Fruit fly (Drosophila melanogaster) whole organism, pupa: Measurements from ENCODE around the gene rdog.
A peak's percentile ranks its signal among the peaks of the same experiment; 100 is the strongest.

Experiments
- CG10348 ChIP-seq: fragments of 200-800 bp; sonication (Bioruptor generic); IDR thresholded peaks from 2 replicates; pipeline ENCODE4 v1.3.6; 2022; ENCODE audit warnings: missing biosample characterization, missing genetic modification characterization
- CG12605 ChIP-seq: fragments of 200-800 bp; sonication (Bioruptor generic); IDR thresholded peaks from 2 replicates; pipeline ENCODE4 v1.3.6; 2022; ENCODE audit warnings: missing biosample characterization, missing genetic modification characterization
- CG13204 ChIP-seq: fragments of 200-800 bp; sonication (Bioruptor generic); optimal IDR thresholded peaks from 2 replicates; lab custom pipeline; 2018; ENCODE audit warnings: missing biosample characterization, mild to moderate bottlenecking, missing genetic modification characterization, moderate library complexity
- CG14655 ChIP-seq: fragments of 200-800 bp; sonication (Bioruptor generic); optimal IDR thresholded peaks from 3 replicates; lab custom pipeline; 2017; ENCODE audit warnings: mild to moderate bottlenecking, missing biosample characterization, missing genetic modification reagents, missing genetic modification characterization
- CG15710 ChIP-seq: fragments of 200-800 bp; sonication (Bioruptor generic); optimal IDR thresholded peaks from 2 replicates; lab custom pipeline; 2018; ENCODE audit warnings: missing biosample characterization, mild to moderate bottlenecking, missing genetic modification characterization, moderate library complexity
- CG17806 ChIP-seq: fragments of 200-800 bp; sonication (Bioruptor generic); optimal IDR thresholded peaks from 2 replicates; lab custom pipeline; 2018; ENCODE audit warnings: missing biosample characterization, mild to moderate bottlenecking, missing genetic modification characterization, moderate library complexity
- CG32121 ChIP-seq: fragments of 200-800 bp; sonication (Bioruptor generic); IDR thresholded peaks from 2 replicates; pipeline ENCODE4 v1.3.6; 2022; ENCODE audit warnings: missing biosample characterization, missing genetic modification characterization
- CG34367 ChIP-seq: fragments of 200-800 bp; sonication (Bioruptor generic); optimal IDR thresholded peaks from 2 replicates; lab custom pipeline; 2018; ENCODE audit warnings: missing biosample characterization, mild to moderate bottlenecking, missing genetic modification characterization
- CG4496 ChIP-seq: fragments of 200-800 bp; sonication (Bioruptor generic); IDR thresholded peaks from 3 replicates; pipeline ENCODE4 v1.3.6; 2022; ENCODE audit warnings: missing biosample characterization, missing genetic modification characterization
- CG8159 ChIP-seq: fragments of 200-800 bp; sonication (Bioruptor generic); optimal IDR thresholded peaks from 3 replicates; lab custom pipeline; 2018; ENCODE audit warnings: missing biosample characterization, mild to moderate bottlenecking, missing genetic modification characterization, moderate library complexity
- CG8301 ChIP-seq: fragments of 200-800 bp; sonication (Bioruptor generic); optimal IDR thresholded peaks from 2 replicates; lab custom pipeline; 2018; ENCODE audit warnings: missing biosample characterization, mild to moderate bottlenecking, missing genetic modification characterization
- CG9948 ChIP-seq: fragments of 200-800 bp; sonication (Bioruptor generic); optimal IDR thresholded peaks from 2 replicates; lab custom pipeline; 2018; ENCODE audit warnings: missing biosample characterization, mild to moderate bottlenecking, missing genetic modification characterization, moderate library complexity
- D1 ChIP-seq: fragments of 200-800 bp; sonication (Bioruptor generic); optimal IDR thresholded peaks from 2 replicates; lab custom pipeline; 2018; ENCODE audit warnings: missing biosample characterization, mild to moderate bottlenecking, missing genetic modification characterization, moderate library complexity
- EcR ChIP-seq: fragments of 200-800 bp; sonication (Bioruptor generic); optimal IDR thresholded peaks from 3 replicates; lab custom pipeline; 2019; ENCODE audit warnings: missing biosample characterization, missing genetic modification characterization, mild to moderate bottlenecking, moderate library complexity, missing genetic modification reagents
- Ets98B ChIP-seq: fragments of 200-800 bp; sonication (Bioruptor generic); IDR thresholded peaks from 2 replicates; pipeline ENCODE4 v1.3.6; 2022; ENCODE audit warnings: missing biosample characterization, missing genetic modification characterization
- Pif1A ChIP-seq: fragments of 200-800 bp; sonication (Bioruptor generic); optimal IDR thresholded peaks from 3 replicates; lab custom pipeline; 2016; ENCODE audit warnings: missing biosample characterization, missing genetic modification characterization
- Pif1B ChIP-seq: fragments of 200-800 bp; sonication (Bioruptor generic); optimal IDR thresholded peaks from 3 replicates; lab custom pipeline; 2016; ENCODE audit warnings: missing biosample characterization, missing genetic modification characterization
- Snoo ChIP-seq: fragments of 200-800 bp; sonication (Bioruptor generic); optimal IDR thresholded peaks from 3 replicates; lab custom pipeline; 2017; ENCODE audit warnings: missing biosample characterization, mild to moderate bottlenecking, missing genetic modification characterization, inconsistent platforms
- fd96Ca ChIP-seq: fragments of 200-800 bp; sonication (Bioruptor generic); IDR thresholded peaks from 3 replicates; pipeline ENCODE4 v1.3.6; 2022; ENCODE audit warnings: missing biosample characterization, missing genetic modification characterization
- gl ChIP-seq: fragments of 200-800 bp; sonication (Bioruptor generic); optimal IDR thresholded peaks from 2 replicates; lab custom pipeline; 2018; ENCODE audit warnings: missing biosample characterization, mild to moderate bottlenecking, missing genetic modification characterization
- rn ChIP-seq: fragments of 200-800 bp; sonication (Bioruptor generic); IDR thresholded peaks from 2 replicates; pipeline ENCODE4 v1.3.6; 2022; ENCODE audit warnings: missing biosample characterization, missing genetic modification characterization

Gene rdog

DNA sequence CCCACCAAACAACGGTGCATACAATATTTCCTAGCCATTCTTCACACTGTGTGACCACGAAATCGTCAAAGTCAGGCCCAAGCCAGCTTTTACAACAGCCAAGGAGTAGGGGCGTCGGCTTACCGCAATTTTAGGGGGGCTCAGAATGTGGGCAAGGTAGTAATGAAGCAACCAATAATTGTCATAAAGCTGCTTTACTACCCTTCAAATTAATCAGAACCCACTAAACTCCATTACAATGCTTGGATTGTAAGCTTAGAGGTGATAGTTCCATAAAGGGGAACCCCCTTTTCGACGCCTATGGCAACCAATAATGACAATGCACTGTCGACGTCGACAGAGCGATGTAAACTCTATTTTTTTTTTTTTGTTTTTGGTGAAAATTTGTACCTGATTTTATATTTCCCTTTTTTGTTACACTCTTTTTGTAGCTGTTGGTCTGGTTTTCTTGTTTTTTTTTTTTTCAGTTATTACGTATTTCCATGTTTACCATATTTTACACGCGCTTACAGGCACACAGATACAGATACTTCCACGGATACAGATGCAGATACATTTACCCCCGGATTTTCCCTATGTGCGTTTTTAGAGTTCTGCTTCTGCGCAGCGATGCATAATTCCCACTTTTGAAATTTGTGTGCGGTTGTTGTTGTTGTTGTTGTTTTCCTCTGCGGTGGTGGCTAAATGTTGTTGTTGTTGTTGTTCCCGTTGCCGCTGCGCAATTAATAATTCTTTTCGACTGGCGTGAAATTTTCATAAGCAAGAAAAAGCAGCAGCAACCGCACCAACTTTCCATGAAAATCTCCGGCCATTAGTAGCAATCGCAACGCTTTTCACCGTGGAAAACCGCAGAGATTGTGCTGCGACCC lies 46.9 kb downstream of the rdog start:
- TF ChIP-seq CG13204 (GFP tag; lab: Kevin White, UChicago), result no peak
- no peak for TF ChIP-seq D1 (tag; lab: Kevin White, UChicago)
- peak; percentile 43 for TF ChIP-seq CG17806 (tag; lab: Kevin White, UChicago)
- TF ChIP-seq CG8301, result peak; percentile 56
- peak; percentile 44 for TF ChIP-seq CG8159 (tag; lab: Kevin White, UChicago)
- TF ChIP-seq CG15710, result peak; percentile 41
- TF ChIP-seq fd96Ca, result peak; percentile 70; the same call in 2 of the 3 replicates
- peak; percentile 51; the same call in 1 of the 2 replicates for TF ChIP-seq CG10348
- TF ChIP-seq CG4496 (GFP tag; lab: Robert Waterston, UW), result peak; percentile 63; the same call in 2 of the 3 replicates
- peak; percentile 72; the same call in 1 of the 2 replicates for TF ChIP-seq CG32121 (GFP tag; lab: Robert Waterston, UW)
- TF ChIP-seq rn (GFP tag; lab: Robert Waterston, UW), result 0 out of 2 replicates have a peak, but pooled peaks have one; percentile 30
- TF ChIP-seq gl (tag; lab: Kevin White, UChicago), result no peak
- no peak for TF ChIP-seq EcR (GFP tag; lab: Kevin White, UChicago)
- peak; percentile 37 for TF ChIP-seq CG34367 (tag; lab: Kevin White, UChicago)
- TF ChIP-seq CG12605, result no peak
- TF ChIP-seq CG9948 (tag; lab: Kevin White, UChicago), result peak; percentile 37
- no peak for TF ChIP-seq Snoo (tag; lab: Kevin White, UChicago)
- peak; percentile 55 for TF ChIP-seq Pif1B
- peak; percentile 67 for TF ChIP-seq Ets98B (GFP tag; lab: Robert Waterston, UW)
- TF ChIP-seq Pif1A (GFP tag; lab: Kevin White, UChicago), result peak; percentile 54
- TF ChIP-seq CG14655 (GFP tag; lab: Kevin White, UChicago), result peak; percentile 67

DNA sequence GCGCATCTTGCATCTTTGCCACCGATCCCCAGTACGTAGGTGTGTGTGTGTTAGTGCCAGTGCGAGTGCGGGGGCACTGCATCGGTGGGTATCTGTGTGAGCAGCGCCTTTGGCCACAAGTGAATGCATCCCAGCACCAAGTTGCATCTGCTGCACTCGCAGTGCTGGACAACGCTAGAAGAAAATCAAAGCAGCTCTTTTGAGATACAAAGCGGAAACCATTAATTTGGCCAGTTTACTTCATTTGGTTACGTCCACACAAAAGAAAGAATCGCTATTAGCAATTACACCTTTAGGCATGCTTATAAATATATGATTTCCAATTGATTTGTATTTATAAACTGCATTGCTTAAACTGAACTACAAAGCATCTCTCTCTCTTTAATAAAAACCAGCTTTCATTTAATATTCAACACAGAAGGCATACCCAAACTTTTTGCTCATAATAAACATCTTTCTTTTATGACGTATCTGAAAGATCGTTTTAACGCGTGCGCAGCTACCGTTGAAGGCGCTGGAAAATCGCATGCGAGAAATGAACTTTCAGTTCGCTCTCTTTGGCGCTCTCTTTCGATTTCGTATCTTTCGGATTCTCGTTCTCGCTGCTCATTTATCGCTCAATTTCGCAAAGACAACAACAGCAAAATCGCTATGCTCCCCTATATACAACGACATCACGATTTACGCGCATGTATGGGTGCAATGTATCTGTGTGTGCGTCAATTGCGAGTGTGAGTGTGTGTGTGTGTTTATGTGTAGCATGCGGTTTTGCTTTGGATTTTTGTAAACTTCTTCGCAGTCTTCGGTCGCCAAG lies 48.5 kb downstream of the rdog start:
- TF ChIP-seq D1 (tag; lab: Kevin White, UChicago) (no peak), CG17806 (tag; lab: Kevin White, UChicago) (peak; percentile 19), CG14655 (GFP tag; lab: Kevin White, UChicago) (peak; percentile 33), CG8301 (peak; percentile 3), Pif1B (no peak), CG9948 (tag; lab: Kevin White, UChicago) (peak; percentile 15), CG8159 (tag; lab: Kevin White, UChicago) (peak; percentile 10), fd96Ca (0 out of 3 replicates have a peak, but pooled peaks have one; percentile 6)

DNA sequence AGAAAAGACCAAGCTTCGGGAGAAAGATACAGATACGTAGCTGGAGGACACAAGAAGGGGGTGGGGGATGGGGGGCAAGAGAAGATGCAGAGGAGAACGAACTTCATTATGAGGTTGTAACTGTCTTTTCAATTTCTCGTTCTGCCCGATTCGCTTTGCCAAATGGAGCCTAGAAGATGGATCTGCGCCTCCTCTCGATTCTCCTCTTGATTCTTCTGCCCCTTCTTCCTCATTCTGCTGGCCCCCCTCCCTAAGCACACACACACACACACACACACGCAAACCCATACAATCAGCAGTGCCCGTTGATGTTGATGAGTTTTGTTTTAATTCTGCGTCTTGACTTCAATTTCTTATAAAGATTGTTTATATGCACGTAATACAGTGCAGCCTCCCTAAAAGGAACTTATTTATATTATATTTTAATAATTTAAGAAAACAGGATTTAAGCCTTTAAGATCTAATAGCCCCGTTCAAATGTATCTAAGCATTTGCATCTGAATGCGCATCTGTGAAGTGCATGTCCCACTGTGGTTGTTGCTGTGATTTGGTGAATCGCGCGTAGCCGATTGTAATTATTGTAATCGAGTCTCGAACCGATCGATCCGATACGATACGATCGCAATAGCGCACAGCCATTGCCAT lies 49.2 kb downstream of the rdog start:
- TF ChIP-seq Pif1A (GFP tag; lab: Kevin White, UChicago), result peak; percentile 84
- TF ChIP-seq gl (tag; lab: Kevin White, UChicago), result peak; percentile 77
- TF ChIP-seq CG34367 (tag; lab: Kevin White, UChicago), result peak; percentile 89
- TF ChIP-seq CG32121 (GFP tag; lab: Robert Waterston, UW), result peak; percentile 84
- TF ChIP-seq CG15710, result peak; percentile 94
- peak; percentile 80 for TF ChIP-seq EcR (GFP tag; lab: Kevin White, UChicago)
- peak; percentile 52; the same call in 1 of the 2 replicates for TF ChIP-seq CG10348
- TF ChIP-seq CG13204 (GFP tag; lab: Kevin White, UChicago), result peak; percentile 88
- TF ChIP-seq CG9948 (tag; lab: Kevin White, UChicago), result peak; percentile 93
- TF ChIP-seq CG8159 (tag; lab: Kevin White, UChicago), result peak; percentile 93
- TF ChIP-seq CG4496 (GFP tag; lab: Robert Waterston, UW), result peak; percentile 95
- peak; percentile 94 for TF ChIP-seq CG17806 (tag; lab: Kevin White, UChicago)
- peak; percentile 92 for TF ChIP-seq fd96Ca
- peak; percentile 92 for TF ChIP-seq Ets98B (GFP tag; lab: Robert Waterston, UW)
- TF ChIP-seq CG8301, result peak; percentile 91
- TF ChIP-seq rn (GFP tag; lab: Robert Waterston, UW), result peak; percentile 72
- TF ChIP-seq CG14655 (GFP tag; lab: Kevin White, UChicago), result peak; percentile 95
- TF ChIP-seq Pif1B, result peak; percentile 87
- TF ChIP-seq Snoo (tag; lab: Kevin White, UChicago), result peak; percentile 88
- peak; percentile 85 for TF ChIP-seq CG12605
- TF ChIP-seq D1 (tag; lab: Kevin White, UChicago), result peak; percentile 54

DNA sequence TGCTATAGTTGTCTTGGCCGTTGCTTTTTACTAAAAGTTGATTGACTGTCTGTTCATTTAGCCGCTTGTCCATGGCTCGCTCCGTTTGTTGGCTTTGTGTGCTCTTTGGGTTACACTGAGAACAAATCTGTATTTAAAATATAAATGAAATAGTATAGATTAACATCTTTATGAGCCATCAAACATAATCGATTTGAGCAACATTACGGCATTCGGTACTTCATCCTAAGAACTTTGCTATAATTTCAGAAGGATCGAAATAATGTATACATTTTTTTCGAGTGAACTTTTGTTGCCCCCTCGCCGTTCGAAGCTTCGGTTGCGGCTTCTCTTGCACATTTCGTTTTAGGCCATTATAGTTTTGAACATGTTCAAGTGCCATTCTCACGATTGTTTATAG lies 50.1 kb downstream of the rdog start:
- TF ChIP-seq CG10348 (0 out of 2 replicates have a peak, but pooled peaks have one; percentile 38), gl (tag; lab: Kevin White, UChicago) (peak; percentile 63), CG15710 (peak; percentile 78), D1 (tag; lab: Kevin White, UChicago) (peak; percentile 37), CG12605 (peak; percentile 87), CG8159 (tag; lab: Kevin White, UChicago) (peak; percentile 83), CG4496 (GFP tag; lab: Robert Waterston, UW) (peak; percentile 90), rn (GFP tag; lab: Robert Waterston, UW) (peak; percentile 81), CG9948 (tag; lab: Kevin White, UChicago) (peak; percentile 83), Snoo (tag; lab: Kevin White, UChicago) (peak; percentile 38), CG34367 (tag; lab: Kevin White, UChicago) (peak; percentile 81), Pif1A (GFP tag; lab: Kevin White, UChicago) (peak; percentile 88), CG32121 (GFP tag; lab: Robert Waterston, UW) (peak; percentile 89), Ets98B (GFP tag; lab: Robert Waterston, UW) (peak; percentile 93), CG17806 (tag; lab: Kevin White, UChicago) (peak; percentile 84), CG8301 (peak; percentile 92), fd96Ca (peak; percentile 86), EcR (GFP tag; lab: Kevin White, UChicago) (no peak), Pif1B (peak; percentile 86), CG14655 (GFP tag; lab: Kevin White, UChicago) (peak; percentile 90), CG13204 (GFP tag; lab: Kevin White, UChicago) (peak; percentile 53)
